Worm (Caenorhabditis elegans) whole organism, midembryonic: ENCODE data around the gene twk-18.

Experiments used
- T22C8.4 ChIP-seq: fragments of 200-800 bp; sonication (Bioruptor generic); IDR thresholded peaks from 2 replicates; pipeline ENCODE4 v1.3.6; 2022; ENCODE audit warnings: missing genetic modification characterization, missing compliant biosample characterization
- flt-1 ChIP-seq: fragments of 200-800 bp; sonication (Bioruptor generic); IDR thresholded peaks from 2 replicates; pipeline ENCODE4 v1.3.6; 2022; ENCODE audit warnings: missing genetic modification characterization, missing compliant biosample characterization
- ref-1 ChIP-seq: fragments of 200-800 bp; sonication (Bioruptor generic); conservative IDR thresholded peaks from 2 replicates; pipeline ENCODE4 v1.3.6; 2022; ENCODE audit warnings: missing genetic modification reagents, missing genetic modification characterization, missing compliant biosample characterization
- ztf-23 ChIP-seq: fragments of 200-800 bp; sonication (Bioruptor generic); IDR thresholded peaks from 2 replicates; pipeline ENCODE4 v1.3.6; 2022; ENCODE audit warnings: missing genetic modification reagents, missing genetic modification characterization, missing compliant biosample characterization

DNA sequence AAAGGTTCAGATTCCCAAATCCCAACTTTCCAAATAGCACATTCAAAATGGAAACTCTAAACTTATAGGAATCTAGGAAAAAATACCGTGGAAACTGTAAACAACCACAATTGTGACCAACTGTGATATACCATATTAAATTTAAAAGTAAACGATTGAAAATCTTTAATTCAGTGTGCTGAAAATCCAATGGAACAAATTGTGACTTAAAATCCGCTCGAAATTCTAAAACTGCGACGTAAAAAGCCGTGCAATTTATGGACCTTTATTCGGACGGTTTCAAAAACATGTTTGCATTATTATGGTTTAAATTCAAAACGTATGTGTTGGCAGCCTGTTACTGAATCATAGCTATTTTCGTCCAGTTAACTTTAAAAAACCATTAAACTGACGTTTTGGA is 35.9 kb downstream of the twk-18 start:
- TF ChIP-seq flt-1 (GFP tag; lab: Robert Waterston, UW) (no peak), T22C8.4 (GFP tag; lab: Robert Waterston, UW) (no peak), ztf-23 (no peak), ref-1 (no peak)
